Worm (Caenorhabditis elegans) whole organism, early embryonic: Measurements from ENCODE around the gene cal-5.

Source experiments
- ceh-36 ChIP-seq: sonication (generic microtip); optimal IDR thresholded peaks from 2 replicates; lab custom pipeline; 2016; ENCODE audit warnings: missing genetic modification characterization, inconsistent platforms, missing compliant biosample characterization
- pes-1 ChIP-seq: fragments of 200-800 bp; sonication (Bioruptor generic); IDR thresholded peaks from 2 replicates; pipeline ENCODE4 v1.3.6; 2022; ENCODE audit warnings: missing genetic modification reagents, missing genetic modification characterization, missing compliant biosample characterization
- sea-1 ChIP-seq: fragments of 200-800 bp; sonication (Bioruptor generic); conservative IDR thresholded peaks from 2 replicates; pipeline ENCODE4 v1.3.6; 2022; ENCODE audit warnings: missing genetic modification characterization, missing compliant biosample characterization

- TF ChIP-seq sea-1 (GFP tag; lab: Robert Waterston, UW) (no peak), pes-1 (no peak), ceh-36 (tag; lab: Kevin White, UChicago) (no peak)
Measured at ce11 chrX:5066570-5066969, 11.2 kb downstream of the cal-5 start.
